Fruit fly (Drosophila melanogaster) whole organism, prepupa: ENCODE data around the gene CG4004.

Experiments used
- Blimp-1 ChIP-seq: fragments of 200-800 bp; sonication (Bioruptor generic); optimal IDR thresholded peaks from 3 replicates; lab custom pipeline; 2017; ENCODE audit warnings: missing biosample characterization, missing genetic modification characterization, mild to moderate bottlenecking, moderate library complexity, missing genetic modification reagents
- CG10631 ChIP-seq: fragments of 200-800 bp; sonication (Bioruptor generic); optimal IDR thresholded peaks from 2 replicates; lab custom pipeline; 2016; ENCODE audit warnings: missing biosample characterization, missing genetic modification characterization
- CG10669 ChIP-seq: fragments of 200-800 bp; sonication (Bioruptor generic); optimal IDR thresholded peaks from 3 replicates; lab custom pipeline; 2018; ENCODE audit warnings: missing biosample characterization, mild to moderate bottlenecking, missing genetic modification characterization, moderate library complexity
- CG11294 ChIP-seq: fragments of 200-800 bp; sonication (Bioruptor generic); IDR thresholded peaks from 2 replicates; pipeline ENCODE4 v1.3.6; 2022; ENCODE audit warnings: missing biosample characterization, missing genetic modification characterization
- CG11762 ChIP-seq: fragments of 200-800 bp; sonication (Bioruptor generic); optimal IDR thresholded peaks from 3 replicates; lab custom pipeline; 2016; ENCODE audit warnings: missing biosample characterization, missing genetic modification characterization; ENCODE audit not compliant: insufficient read depth
- CG11902 ChIP-seq: fragments of 200-800 bp; sonication (Bioruptor generic); optimal IDR thresholded peaks from 3 replicates; lab custom pipeline; 2016; ENCODE audit warnings: missing biosample characterization, missing genetic modification characterization
- CG15336 ChIP-seq: fragments of 200-800 bp; sonication (Bioruptor generic); IDR thresholded peaks from 2 replicates; pipeline ENCODE4 v1.3.6; 2022; ENCODE audit warnings: missing biosample characterization, missing genetic modification characterization
- CG31627 ChIP-seq: fragments of 200-800 bp; sonication (Bioruptor generic); optimal IDR thresholded peaks from 3 replicates; lab custom pipeline; 2016; ENCODE audit warnings: missing biosample characterization, missing genetic modification characterization
- CG32006 ChIP-seq: fragments of 200-800 bp; sonication (Bioruptor generic); optimal IDR thresholded peaks from 3 replicates; lab custom pipeline; 2017; ENCODE audit warnings: missing biosample characterization, mild to moderate bottlenecking, missing genetic modification characterization
- CG34406 ChIP-seq: fragments of 200-800 bp; sonication (Bioruptor generic); optimal IDR thresholded peaks from 3 replicates; lab custom pipeline; 2016; ENCODE audit warnings: missing biosample characterization, missing genetic modification characterization
- CG3919 ChIP-seq: fragments of 200-800 bp; sonication (Bioruptor generic); optimal IDR thresholded peaks from 3 replicates; lab custom pipeline; 2016; ENCODE audit warnings: missing biosample characterization, missing genetic modification characterization
- CG6163 ChIP-seq: fragments of 200-800 bp; sonication (Bioruptor generic); IDR thresholded peaks from 3 replicates; pipeline ENCODE4 v1.3.6; 2022; ENCODE audit warnings: missing biosample characterization, missing genetic modification characterization
- CG6792 ChIP-seq: fragments of 200-800 bp; sonication (Bioruptor generic); optimal IDR thresholded peaks from 3 replicates; lab custom pipeline; 2016; ENCODE audit warnings: missing biosample characterization, missing genetic modification characterization
- CG6808 ChIP-seq: fragments of 200-800 bp; sonication (Bioruptor generic); optimal IDR thresholded peaks from 3 replicates; lab custom pipeline; 2017; ENCODE audit warnings: missing biosample characterization, missing genetic modification characterization, mild to moderate bottlenecking, moderate library complexity, missing genetic modification reagents
- CG8119 ChIP-seq: fragments of 200-800 bp; sonication (Bioruptor generic); IDR thresholded peaks from 3 replicates; pipeline ENCODE4 v1.3.6; 2022; ENCODE audit warnings: missing biosample characterization, missing genetic modification characterization
- CG8632 ChIP-seq: fragments of 200-800 bp; sonication (Bioruptor generic); optimal IDR thresholded peaks from 3 replicates; lab custom pipeline; 2016; ENCODE audit warnings: missing biosample characterization, missing genetic modification characterization
- Eip78C ChIP-seq: fragments of 200-800 bp; sonication (Bioruptor generic); peaks from one replicate; lab custom pipeline; 2016; ENCODE audit warnings: missing biosample characterization, missing genetic modification characterization
- Eip93F ChIP-seq: fragments of 200-800 bp; sonication (Bioruptor generic); optimal IDR thresholded peaks from 2 replicates; lab custom pipeline; 2016; ENCODE audit warnings: missing biosample characterization, mild to moderate bottlenecking, missing genetic modification characterization
- Ets21C ChIP-seq: fragments of 200-800 bp; sonication (Bioruptor generic); optimal IDR thresholded peaks from 3 replicates; lab custom pipeline; 2016; ENCODE audit warnings: missing biosample characterization, missing genetic modification characterization
- Ets96B ChIP-seq: fragments of 200-800 bp; optimal IDR thresholded peaks from 2 replicates; lab custom pipeline; 2019; ENCODE audit warnings: missing biosample characterization, mild to moderate bottlenecking, missing genetic modification characterization, moderate library complexity
- Hr39 ChIP-seq: fragments of 200-800 bp; sonication (Bioruptor generic); optimal IDR thresholded peaks from 2 replicates; lab custom pipeline; 2016; ENCODE audit warnings: missing biosample characterization, missing genetic modification characterization
- Hr4 ChIP-seq: fragments of 200-800 bp; sonication (Bioruptor generic); optimal IDR thresholded peaks from 3 replicates; lab custom pipeline; 2016; ENCODE audit warnings: missing biosample characterization, missing genetic modification characterization
- Lpt ChIP-seq: fragments of 200-800 bp; sonication (Bioruptor generic); optimal IDR thresholded peaks from 3 replicates; lab custom pipeline; 2016; ENCODE audit warnings: missing biosample characterization, missing genetic modification characterization
- Met ChIP-seq: fragments of 200-800 bp; sonication (Bioruptor generic); optimal IDR thresholded peaks from 3 replicates; lab custom pipeline; 2016; ENCODE audit warnings: missing biosample characterization, missing genetic modification characterization
- OdsH ChIP-seq: fragments of 200-800 bp; sonication (Bioruptor generic); optimal IDR thresholded peaks from 3 replicates; lab custom pipeline; 2016; ENCODE audit warnings: missing biosample characterization, missing genetic modification characterization
- Sox102F ChIP-seq: fragments of 200-800 bp; sonication (Bioruptor generic); optimal IDR thresholded peaks from 2 replicates; lab custom pipeline; 2016; ENCODE audit warnings: missing biosample characterization, mild to moderate bottlenecking, missing genetic modification characterization
- Sox14 ChIP-seq: fragments of 200-800 bp; sonication (Bioruptor generic); optimal IDR thresholded peaks from 3 replicates; lab custom pipeline; 2016; ENCODE audit warnings: missing biosample characterization, missing genetic modification characterization
- Sox15 ChIP-seq: fragments of 200-800 bp; sonication (Bioruptor generic); optimal IDR thresholded peaks from 3 replicates; lab custom pipeline; 2016; ENCODE audit warnings: missing biosample characterization, missing genetic modification characterization
- acj6 ChIP-seq: fragments of 200-800 bp; sonication (Bioruptor generic); optimal IDR thresholded peaks from 3 replicates; lab custom pipeline; 2016; ENCODE audit warnings: missing biosample characterization, missing genetic modification characterization
- cyc ChIP-seq: fragments of 200-800 bp; sonication (Bioruptor generic); optimal IDR thresholded peaks from 3 replicates; lab custom pipeline; 2016; ENCODE audit warnings: missing biosample characterization, missing genetic modification characterization
- eg ChIP-seq: fragments of 200-800 bp; sonication (Bioruptor generic); IDR thresholded peaks from 3 replicates; pipeline ENCODE4 v1.3.6; 2022; ENCODE audit warnings: missing biosample characterization, missing genetic modification characterization
- fd59A ChIP-seq: fragments of 200-800 bp; sonication (Bioruptor generic); optimal IDR thresholded peaks from 2 replicates; lab custom pipeline; 2017; ENCODE audit warnings: missing biosample characterization, mild to moderate bottlenecking, missing genetic modification characterization, missing genetic modification reagents
- fd85E ChIP-seq: fragments of 200-800 bp; sonication (Bioruptor generic); optimal IDR thresholded peaks from 3 replicates; lab custom pipeline; 2016; ENCODE audit warnings: missing biosample characterization, missing genetic modification characterization
- fkh ChIP-seq: fragments of 200-800 bp; sonication (Bioruptor generic); optimal IDR thresholded peaks from 3 replicates; lab custom pipeline; 2017; ENCODE audit warnings: missing biosample characterization, mild to moderate bottlenecking, missing genetic modification characterization, moderate library complexity
- net ChIP-seq: fragments of 200-800 bp; sonication (Bioruptor generic); optimal IDR thresholded peaks from 3 replicates; lab custom pipeline; 2016; ENCODE audit warnings: missing biosample characterization, missing genetic modification characterization
- ss ChIP-seq, 2 experiments: fragments of 200-800 bp; sonication (Bioruptor generic); optimal IDR thresholded peaks; 2 replicates in 1 of 2; 3 replicates in 1 of 2; lab custom pipeline; 2017 to 2018; ENCODE audit warnings: mild to moderate bottlenecking in 2 of 2, missing biosample characterization in 2 of 2, missing genetic modification characterization in 2 of 2, moderate library complexity in 1 of 2
- svp ChIP-seq: fragments of 200-800 bp; sonication (Bioruptor generic); peaks from one replicate; lab custom pipeline; 2016; ENCODE audit warnings: missing biosample characterization, missing genetic modification characterization
- topi ChIP-seq: fragments of 200-800 bp; sonication (Bioruptor generic); optimal IDR thresholded peaks from 3 replicates; lab custom pipeline; 2016; ENCODE audit warnings: missing biosample characterization, missing genetic modification characterization

Gene CG4004

DNA sequence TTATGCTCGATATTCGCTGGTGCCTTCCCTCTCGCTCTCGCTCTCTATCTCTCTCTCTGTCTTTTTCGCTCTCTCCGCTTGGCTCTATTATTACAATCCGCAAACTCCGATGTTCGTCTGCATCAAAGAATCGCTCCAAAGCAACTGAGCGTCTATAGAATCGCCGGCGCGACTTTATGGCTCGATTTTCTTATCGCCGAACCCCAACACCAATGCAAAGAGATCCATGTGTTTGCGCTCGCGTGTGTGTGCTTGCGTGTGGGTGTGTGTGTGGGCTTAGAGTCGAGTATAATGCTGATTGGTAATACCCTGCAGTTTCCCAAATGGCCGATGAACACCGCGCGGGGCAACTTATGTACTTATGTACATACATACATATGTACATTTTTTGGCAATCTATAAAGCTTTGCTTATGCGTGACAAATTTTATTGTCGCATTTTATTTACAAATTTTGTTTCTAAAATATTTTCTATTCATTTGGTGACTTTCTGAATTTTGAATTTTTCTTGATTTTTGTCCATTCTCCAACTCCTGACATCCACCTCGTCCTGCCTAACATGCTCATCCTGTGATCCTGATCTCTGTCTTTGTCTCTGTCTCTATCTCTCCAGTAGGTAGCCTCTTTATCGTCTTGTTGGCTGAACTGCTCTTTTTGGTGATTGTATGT, 16.6 kb downstream of the CG4004 start, which contains the start of gene Paics (continued):
- peak; percentile 76 for TF ChIP-seq acj6
- peak; percentile 58; the same call in 2 of the 3 replicates for TF ChIP-seq CG8119
- peak; percentile 34 for TF ChIP-seq CG6792 (GFP tag; lab: Kevin White, UChicago)
- peak; percentile 34 for TF ChIP-seq CG31627
- TF ChIP-seq Sox14 (GFP tag; lab: Kevin White, UChicago), result peak; percentile 46
- TF ChIP-seq CG11762 (GFP tag; lab: Kevin White, UChicago), result peak; percentile 6
- peak; percentile 69 for TF ChIP-seq Hr4 (GFP tag; lab: Kevin White, UChicago)
- peak; percentile 47; the same call in 1 of the 3 replicates for TF ChIP-seq CG6163 (GFP tag; lab: Robert Waterston, UW)
- TF ChIP-seq CG3919 (GFP tag; lab: Kevin White, UChicago), result peak; percentile 43
- peak; percentile 23 for TF ChIP-seq CG34406 (GFP tag; lab: Kevin White, UChicago)
- peak; percentile 65 for TF ChIP-seq CG10631 (GFP tag; lab: Kevin White, UChicago)
- TF ChIP-seq Lpt, result no peak

- TF ChIP-seq CG3919 (GFP tag; lab: Kevin White, UChicago) (no peak), Eip78C (GFP tag; lab: Kevin White, UChicago) (peak; percentile 5), CG15336 (GFP tag; lab: Robert Waterston, UW) (no peak), Hr39 (GFP tag; lab: Kevin White, UChicago) (no peak)
These were observed 19.5 kb downstream of the CG4004 start, which contains the start of gene pira for dm6 chrX:12763467-12763866. TSS of gene pira (minus strand) at chrX:12763611.

DNA sequence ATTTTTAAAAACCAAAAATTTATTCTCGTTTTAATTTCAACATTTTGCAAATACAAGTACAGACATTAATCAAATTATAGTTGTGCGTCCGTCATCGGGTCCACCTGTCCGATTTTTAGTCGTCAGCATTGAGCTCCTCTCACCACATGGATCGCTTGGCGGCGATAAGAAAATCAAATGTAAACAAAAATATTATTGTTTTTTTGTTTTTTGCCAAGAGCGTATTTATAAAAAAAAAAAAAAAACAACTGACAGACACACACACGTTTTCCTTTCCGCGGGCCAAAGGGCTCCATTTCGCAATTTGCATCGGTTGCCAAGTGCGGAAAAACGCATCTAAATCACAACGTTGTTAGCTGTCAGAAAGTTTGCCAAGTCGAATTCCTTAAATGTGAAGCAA, 19.9 kb downstream of the CG4004 start:
- TF ChIP-seq svp, result peak; percentile 87

- TF ChIP-seq CG8119 (no peak), acj6 (no peak), net (GFP tag; lab: Kevin White, UChicago) (no peak), CG11294 (GFP tag; lab: Robert Waterston, UW) (no peak), CG11902 (no peak), CG32006 (GFP tag; lab: Kevin White, UChicago) (no peak), fkh (GFP tag; lab: Kevin White, UChicago) (no peak), Eip93F (GFP tag; lab: Kevin White, UChicago) (no peak), Met (GFP tag; lab: Kevin White, UChicago) (no peak), Eip78C (GFP tag; lab: Kevin White, UChicago) (no peak), eg (GFP tag; lab: Robert Waterston, UW) (no peak)
These were observed 20.6 kb downstream of the CG4004 start for dm6 chrX:12764640-12765039.

DNA sequence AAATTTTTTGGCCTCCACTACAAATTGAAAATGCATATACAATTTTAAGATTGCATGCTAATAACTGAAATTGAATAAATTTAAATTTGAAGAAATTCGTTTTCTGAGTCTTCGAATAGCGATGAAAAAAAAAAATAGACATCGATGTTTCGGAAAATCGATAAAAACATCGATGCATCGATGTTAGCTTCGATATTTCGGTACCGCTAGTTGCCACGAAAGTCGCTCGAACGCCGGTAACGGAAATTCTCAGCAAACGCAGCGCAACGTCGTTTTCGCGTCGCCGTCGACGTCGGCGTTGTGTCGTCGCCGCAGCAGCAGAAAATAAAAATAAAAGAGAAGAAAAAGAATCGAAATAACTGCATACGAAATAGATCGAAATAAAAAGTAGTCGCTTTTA, 21.1 kb downstream of the CG4004 start, which contains the start of gene Agpat1:
TSS of gene Agpat1 (plus strand) at position 191 of the 400 bp plus-strand sequence.
- TF ChIP-seq CG6808 (GFP tag; lab: Kevin White, UChicago), result no peak
- peak; percentile 29 for TF ChIP-seq Eip78C (GFP tag; lab: Kevin White, UChicago)

- TF ChIP-seq Lpt, result no peak
- TF ChIP-seq CG15336 (GFP tag; lab: Robert Waterston, UW), result 0 out of 2 replicates have a peak, but pooled peaks have one; percentile 21
- TF ChIP-seq, all 60 proteins: peak for 1
These were observed 21.7 kb downstream of the CG4004 start for dm6 chrX:12765736-12766135.

DNA sequence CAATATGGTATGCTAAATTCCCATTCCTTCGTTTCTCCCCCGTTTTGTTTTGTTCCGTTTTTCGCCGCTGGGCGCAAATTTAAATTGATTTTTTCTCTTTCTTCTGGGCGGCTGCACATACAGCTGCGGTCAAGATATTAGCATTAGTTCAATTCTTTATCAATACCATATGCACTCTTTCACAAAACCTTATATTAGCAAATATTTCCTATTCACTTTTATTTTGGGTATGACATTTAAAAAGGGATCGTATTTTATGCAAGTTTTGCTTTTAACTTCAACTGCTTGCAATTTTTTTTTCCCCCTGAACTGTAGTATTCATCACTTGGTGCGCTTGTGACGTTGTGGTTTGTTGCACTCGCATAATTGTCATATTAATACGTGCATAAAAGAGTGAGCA, 22.3 kb downstream of the CG4004 start:
- TF ChIP-seq OdsH (GFP tag; lab: Kevin White, UChicago) (peak; percentile 38), ss (GFP tag; optimal IDR thresholded peaks at IDR 0.05; lab: Kevin White, UChicago) (peak; percentile 15 to 55), topi (no peak), Sox15 (GFP tag; lab: Kevin White, UChicago) (no peak), fd59A (peak; percentile 9), Ets96B (tag; lab: Kevin White, UChicago) (peak; percentile 52), Sox102F (GFP tag; lab: Kevin White, UChicago) (peak; percentile 39), Eip93F (GFP tag; lab: Kevin White, UChicago) (no peak), Ets21C (GFP tag; lab: Kevin White, UChicago) (no peak), eg (GFP tag; lab: Robert Waterston, UW) (no peak), cyc (GFP tag; lab: Kevin White, UChicago) (no peak), CG8632 (GFP tag; lab: Kevin White, UChicago) (peak; percentile 41), CG32006 (GFP tag; lab: Kevin White, UChicago) (no peak), Hr39 (GFP tag; lab: Kevin White, UChicago) (peak; percentile 24), CG10669 (GFP tag; lab: Kevin White, UChicago) (peak; percentile 50), Blimp-1 (GFP tag; lab: Kevin White, UChicago) (no peak), CG3919 (GFP tag; lab: Kevin White, UChicago) (no peak), CG10631 (GFP tag; lab: Kevin White, UChicago) (peak; percentile 12), fd85E (GFP tag; lab: Kevin White, UChicago) (no peak)
